Fruit fly (Drosophila melanogaster) whole organism, prepupa: ENCODE measurements around the gene Atg5.

Source experiments
- Blimp-1 ChIP-seq: fragments of 200-800 bp; sonication (Bioruptor generic); optimal IDR thresholded peaks from 3 replicates; lab custom pipeline; 2017; ENCODE audit warnings: missing biosample characterization, missing genetic modification characterization, mild to moderate bottlenecking, moderate library complexity, missing genetic modification reagents
- CG10669 ChIP-seq: fragments of 200-800 bp; sonication (Bioruptor generic); optimal IDR thresholded peaks from 3 replicates; lab custom pipeline; 2018; ENCODE audit warnings: missing biosample characterization, mild to moderate bottlenecking, missing genetic modification characterization, moderate library complexity
- CG11294 ChIP-seq: fragments of 200-800 bp; sonication (Bioruptor generic); IDR thresholded peaks from 2 replicates; pipeline ENCODE4 v1.3.6; 2022; ENCODE audit warnings: missing biosample characterization, missing genetic modification characterization
- CG11762 ChIP-seq: fragments of 200-800 bp; sonication (Bioruptor generic); optimal IDR thresholded peaks from 3 replicates; lab custom pipeline; 2016; ENCODE audit warnings: missing biosample characterization, missing genetic modification characterization; ENCODE audit not compliant: insufficient read depth
- CG11902 ChIP-seq: fragments of 200-800 bp; sonication (Bioruptor generic); optimal IDR thresholded peaks from 3 replicates; lab custom pipeline; 2016; ENCODE audit warnings: missing biosample characterization, missing genetic modification characterization
- CG15336 ChIP-seq: fragments of 200-800 bp; sonication (Bioruptor generic); IDR thresholded peaks from 2 replicates; pipeline ENCODE4 v1.3.6; 2022; ENCODE audit warnings: missing biosample characterization, missing genetic modification characterization
- CG1621 ChIP-seq: fragments of 200-800 bp; sonication (Bioruptor generic); optimal IDR thresholded peaks from 3 replicates; lab custom pipeline; 2018; ENCODE audit warnings: missing biosample characterization, mild to moderate bottlenecking, missing genetic modification characterization
- CG32006 ChIP-seq: fragments of 200-800 bp; sonication (Bioruptor generic); optimal IDR thresholded peaks from 3 replicates; lab custom pipeline; 2017; ENCODE audit warnings: missing biosample characterization, mild to moderate bottlenecking, missing genetic modification characterization
- CG34406 ChIP-seq: fragments of 200-800 bp; sonication (Bioruptor generic); optimal IDR thresholded peaks from 3 replicates; lab custom pipeline; 2016; ENCODE audit warnings: missing biosample characterization, missing genetic modification characterization
- CG4318 ChIP-seq: fragments of 200-800 bp; sonication (Bioruptor generic); optimal IDR thresholded peaks from 3 replicates; lab custom pipeline; 2017; ENCODE audit warnings: missing biosample characterization, mild to moderate bottlenecking, missing genetic modification characterization
- CG6792 ChIP-seq: fragments of 200-800 bp; sonication (Bioruptor generic); optimal IDR thresholded peaks from 3 replicates; lab custom pipeline; 2016; ENCODE audit warnings: missing biosample characterization, missing genetic modification characterization
- CG6808 ChIP-seq: fragments of 200-800 bp; sonication (Bioruptor generic); optimal IDR thresholded peaks from 3 replicates; lab custom pipeline; 2017; ENCODE audit warnings: missing biosample characterization, missing genetic modification characterization, mild to moderate bottlenecking, moderate library complexity, missing genetic modification reagents
- CG6854 ChIP-seq: fragments of 200-800 bp; sonication (Bioruptor generic); optimal IDR thresholded peaks from 2 replicates; lab custom pipeline; 2017; ENCODE audit warnings: missing biosample characterization, mild to moderate bottlenecking, missing genetic modification characterization
- CG8119 ChIP-seq: fragments of 200-800 bp; sonication (Bioruptor generic); IDR thresholded peaks from 3 replicates; pipeline ENCODE4 v1.3.6; 2022; ENCODE audit warnings: missing biosample characterization, missing genetic modification characterization
- CG8632 ChIP-seq: fragments of 200-800 bp; sonication (Bioruptor generic); optimal IDR thresholded peaks from 3 replicates; lab custom pipeline; 2016; ENCODE audit warnings: missing biosample characterization, missing genetic modification characterization
- CG9139 ChIP-seq: fragments of 200-800 bp; sonication (Bioruptor generic); optimal IDR thresholded peaks from 3 replicates; lab custom pipeline; 2017; ENCODE audit warnings: missing biosample characterization, mild to moderate bottlenecking, missing genetic modification characterization
- Eip75B ChIP-seq: fragments of 200-800 bp; sonication (Bioruptor generic); optimal IDR thresholded peaks from 3 replicates; lab custom pipeline; 2016; ENCODE audit warnings: missing biosample characterization, missing genetic modification characterization
- Eip78C ChIP-seq: fragments of 200-800 bp; sonication (Bioruptor generic); peaks from one replicate; lab custom pipeline; 2016; ENCODE audit warnings: missing biosample characterization, missing genetic modification characterization
- Eip93F ChIP-seq: fragments of 200-800 bp; sonication (Bioruptor generic); optimal IDR thresholded peaks from 2 replicates; lab custom pipeline; 2016; ENCODE audit warnings: missing biosample characterization, mild to moderate bottlenecking, missing genetic modification characterization
- Ets21C ChIP-seq: fragments of 200-800 bp; sonication (Bioruptor generic); optimal IDR thresholded peaks from 3 replicates; lab custom pipeline; 2016; ENCODE audit warnings: missing biosample characterization, missing genetic modification characterization
- Ets96B ChIP-seq: fragments of 200-800 bp; optimal IDR thresholded peaks from 2 replicates; lab custom pipeline; 2019; ENCODE audit warnings: missing biosample characterization, mild to moderate bottlenecking, missing genetic modification characterization, moderate library complexity
- Gug ChIP-seq: fragments of 200-800 bp; sonication (Bioruptor generic); IDR thresholded peaks from 2 replicates; pipeline ENCODE4 v1.3.6; 2022; ENCODE audit warnings: missing biosample characterization, missing genetic modification characterization
- Hr38 ChIP-seq: sonication (Bioruptor generic); optimal IDR thresholded peaks from 2 replicates; lab custom pipeline; 2016; ENCODE audit warnings: missing biosample characterization, missing genetic modification characterization
- Hr4 ChIP-seq: fragments of 200-800 bp; sonication (Bioruptor generic); optimal IDR thresholded peaks from 3 replicates; lab custom pipeline; 2016; ENCODE audit warnings: missing biosample characterization, missing genetic modification characterization
- Lpt ChIP-seq: fragments of 200-800 bp; sonication (Bioruptor generic); optimal IDR thresholded peaks from 3 replicates; lab custom pipeline; 2016; ENCODE audit warnings: missing biosample characterization, missing genetic modification characterization
- OdsH ChIP-seq: fragments of 200-800 bp; sonication (Bioruptor generic); optimal IDR thresholded peaks from 3 replicates; lab custom pipeline; 2016; ENCODE audit warnings: missing biosample characterization, missing genetic modification characterization
- Smox ChIP-seq: fragments of 200-800 bp; sonication (Bioruptor generic); optimal IDR thresholded peaks from 3 replicates; lab custom pipeline; 2016; ENCODE audit warnings: missing biosample characterization, missing genetic modification characterization
- Sox102F ChIP-seq: fragments of 200-800 bp; sonication (Bioruptor generic); optimal IDR thresholded peaks from 2 replicates; lab custom pipeline; 2016; ENCODE audit warnings: missing biosample characterization, mild to moderate bottlenecking, missing genetic modification characterization
- Sox14 ChIP-seq: fragments of 200-800 bp; sonication (Bioruptor generic); optimal IDR thresholded peaks from 3 replicates; lab custom pipeline; 2016; ENCODE audit warnings: missing biosample characterization, missing genetic modification characterization
- Sox15 ChIP-seq: fragments of 200-800 bp; sonication (Bioruptor generic); optimal IDR thresholded peaks from 3 replicates; lab custom pipeline; 2016; ENCODE audit warnings: missing biosample characterization, missing genetic modification characterization
- achi ChIP-seq: fragments of 200-800 bp; sonication (Bioruptor generic); optimal IDR thresholded peaks from 3 replicates; lab custom pipeline; 2016; ENCODE audit warnings: missing biosample characterization, missing genetic modification characterization
- dac ChIP-seq: fragments of 200-800 bp; sonication (Bioruptor generic); optimal IDR thresholded peaks from 2 replicates; lab custom pipeline; 2017; ENCODE audit warnings: missing biosample characterization, mild to moderate bottlenecking, missing genetic modification characterization
- dsx ChIP-seq: fragments of 200-800 bp; optimal IDR thresholded peaks from 3 replicates; lab custom pipeline; 2019; ENCODE audit warnings: missing biosample characterization, mild to moderate bottlenecking, missing genetic modification characterization, moderate library complexity; ENCODE audit not compliant: poor library complexity, severe bottlenecking
- eg ChIP-seq: fragments of 200-800 bp; sonication (Bioruptor generic); IDR thresholded peaks from 3 replicates; pipeline ENCODE4 v1.3.6; 2022; ENCODE audit warnings: missing biosample characterization, missing genetic modification characterization
- esn ChIP-seq: fragments of 200-800 bp; sonication (Bioruptor generic); optimal IDR thresholded peaks from 2 replicates; lab custom pipeline; 2016; ENCODE audit warnings: missing biosample characterization, mild to moderate bottlenecking, missing genetic modification characterization, moderate library complexity
- fd85E ChIP-seq: fragments of 200-800 bp; sonication (Bioruptor generic); optimal IDR thresholded peaks from 3 replicates; lab custom pipeline; 2016; ENCODE audit warnings: missing biosample characterization, missing genetic modification characterization
- fkh ChIP-seq: fragments of 200-800 bp; sonication (Bioruptor generic); optimal IDR thresholded peaks from 3 replicates; lab custom pipeline; 2017; ENCODE audit warnings: missing biosample characterization, mild to moderate bottlenecking, missing genetic modification characterization, moderate library complexity
- lz ChIP-seq: fragments of 200-800 bp; sonication (Bioruptor generic); optimal IDR thresholded peaks from 3 replicates; lab custom pipeline; 2016; ENCODE audit warnings: missing biosample characterization, missing genetic modification characterization
- net ChIP-seq: fragments of 200-800 bp; sonication (Bioruptor generic); optimal IDR thresholded peaks from 3 replicates; lab custom pipeline; 2016; ENCODE audit warnings: missing biosample characterization, missing genetic modification characterization
- pdm3 ChIP-seq: fragments of 200-800 bp; sonication (Bioruptor generic); optimal IDR thresholded peaks from 3 replicates; lab custom pipeline; 2016; ENCODE audit warnings: missing biosample characterization, missing genetic modification characterization
- spab ChIP-seq: fragments of 200-800 bp; sonication (Bioruptor generic); optimal IDR thresholded peaks from 2 replicates; lab custom pipeline; 2017; ENCODE audit warnings: missing biosample characterization, mild to moderate bottlenecking, missing genetic modification characterization, missing genetic modification reagents
- ss ChIP-seq, 2 experiments: fragments of 200-800 bp; sonication (Bioruptor generic); optimal IDR thresholded peaks; 2 replicates in 1 of 2; 3 replicates in 1 of 2; lab custom pipeline; 2017 to 2018; ENCODE audit warnings: mild to moderate bottlenecking in 2 of 2, missing biosample characterization in 2 of 2, missing genetic modification characterization in 2 of 2, moderate library complexity in 1 of 2
- svp ChIP-seq: fragments of 200-800 bp; sonication (Bioruptor generic); peaks from one replicate; lab custom pipeline; 2016; ENCODE audit warnings: missing biosample characterization, missing genetic modification characterization
- topi ChIP-seq: fragments of 200-800 bp; sonication (Bioruptor generic); optimal IDR thresholded peaks from 3 replicates; lab custom pipeline; 2016; ENCODE audit warnings: missing biosample characterization, missing genetic modification characterization

Gene Atg5

DNA sequence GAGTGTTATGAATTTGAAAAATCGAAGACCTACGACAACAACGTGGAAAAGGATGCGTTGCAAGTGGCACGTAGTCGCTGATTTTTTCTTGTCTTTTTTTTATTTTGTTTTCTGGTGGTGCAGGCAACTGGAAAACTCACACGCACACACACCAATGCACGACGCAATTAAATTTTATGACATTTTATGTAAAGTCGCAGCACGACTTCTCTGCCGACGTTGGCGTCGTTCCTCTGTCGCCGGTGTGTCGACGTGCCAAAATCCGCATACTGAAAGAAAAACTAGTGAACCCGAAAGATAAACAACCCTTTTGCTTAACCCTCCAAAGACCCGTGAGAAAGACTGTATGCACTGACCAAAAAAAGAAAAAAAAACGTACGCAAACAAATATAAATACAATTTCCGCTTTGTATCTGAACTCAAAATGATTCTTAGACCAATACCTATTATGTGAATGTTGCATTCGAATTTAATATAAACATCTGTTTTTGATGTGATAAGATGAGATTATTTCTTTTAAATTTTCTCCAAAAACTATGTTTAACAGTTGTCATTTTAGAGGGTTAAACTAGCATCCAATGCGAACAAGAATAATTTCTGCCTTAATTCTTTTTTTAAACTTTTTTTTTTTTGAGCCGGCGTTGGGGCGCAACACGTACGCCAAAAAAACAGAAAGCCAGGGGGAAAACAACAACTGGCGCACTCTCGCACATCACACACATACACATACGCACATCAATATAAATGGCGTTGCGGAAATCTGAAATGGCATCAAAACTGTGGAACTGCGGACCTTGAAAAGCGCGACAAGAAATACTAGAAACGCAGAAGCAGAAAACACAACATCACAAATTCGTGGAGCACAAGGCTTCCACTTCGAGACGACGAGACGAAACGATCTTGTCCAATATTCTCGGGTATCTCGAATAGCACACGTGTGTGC lies 10.6 kb upstream of the Atg5 start (continued):
- no peak for TF ChIP-seq dsx (GFP tag; lab: Kevin White, UChicago)
- TF ChIP-seq Hr38 (GFP tag; lab: Kevin White, UChicago), result no peak
- peak; percentile 58 for TF ChIP-seq CG8119 (GFP tag; lab: Robert Waterston, UW)
- TF ChIP-seq CG10669 (GFP tag; lab: Kevin White, UChicago), result peak; percentile 86
- TF ChIP-seq Smox (GFP tag; lab: Kevin White, UChicago), result peak; percentile 76
- peak; percentile 74 for TF ChIP-seq spab (GFP tag; lab: Kevin White, UChicago)
- TF ChIP-seq Sox15 (GFP tag; lab: Kevin White, UChicago), result peak; percentile 64
- TF ChIP-seq net (GFP tag; lab: Kevin White, UChicago), result peak; percentile 73
- peak; percentile 34; the same call in 1 of the 2 replicates for TF ChIP-seq Gug (GFP tag; lab: Robert Waterston, UW)
- peak; percentile 81 for TF ChIP-seq pdm3
- TF ChIP-seq eg, result peak; percentile 48; the same call in 1 of the 3 replicates
- no peak for TF ChIP-seq Blimp-1 (GFP tag; lab: Kevin White, UChicago)
- peak; percentile 72 for TF ChIP-seq CG9139
- TF ChIP-seq fd85E (GFP tag; lab: Kevin White, UChicago), result peak; percentile 38
- TF ChIP-seq CG8632, result peak; percentile 75
- peak; percentile 73 for TF ChIP-seq CG32006 (GFP tag; lab: Kevin White, UChicago)
- TF ChIP-seq fkh (GFP tag; lab: Kevin White, UChicago), result no peak
- TF ChIP-seq Eip78C (GFP tag; lab: Kevin White, UChicago), result peak; percentile 97
- no peak for TF ChIP-seq Eip93F (GFP tag; lab: Kevin White, UChicago)
- peak; percentile 73 for TF ChIP-seq Sox14 (GFP tag; lab: Kevin White, UChicago)
- peak; percentile 27; the same call in 1 of the 2 replicates for TF ChIP-seq CG11294 (GFP tag; lab: Robert Waterston, UW)
- peak; percentile 77 for TF ChIP-seq esn (GFP tag; lab: Kevin White, UChicago)
- peak; percentile 62 for TF ChIP-seq CG1621
- peak; percentile 79 for TF ChIP-seq achi (GFP tag; lab: Kevin White, UChicago)
- TF ChIP-seq CG6854, result no peak
- TF ChIP-seq, all 60 proteins: peak for 53

DNA sequence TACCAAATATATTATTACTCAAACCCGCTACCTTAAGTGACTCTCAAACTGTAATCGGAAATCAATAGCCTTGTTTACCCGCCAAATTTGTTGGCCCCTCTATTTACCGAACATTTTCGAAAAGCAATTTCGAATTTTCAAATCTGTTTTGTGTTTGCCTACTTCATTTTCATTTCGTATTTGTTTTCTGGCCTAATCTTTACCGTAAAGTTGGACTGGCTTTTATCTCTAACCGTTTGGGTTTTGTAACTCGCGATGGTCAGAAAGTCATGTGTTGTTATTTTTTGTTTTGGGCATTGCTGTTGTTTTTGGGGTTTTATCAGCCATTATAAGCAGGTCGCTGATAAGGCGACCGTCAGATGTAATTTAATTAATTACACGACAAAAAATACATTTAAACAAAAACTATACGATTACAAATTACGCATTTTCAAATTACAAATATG lies 9.8 kb upstream of the Atg5 start:
- TF ChIP-seq ss (GFP tag; optimal IDR thresholded peaks at IDR 0.05; lab: Kevin White, UChicago) (no peak), CG1621 (no peak), CG8119 (GFP tag; lab: Robert Waterston, UW) (no peak), CG6792 (GFP tag; lab: Kevin White, UChicago) (no peak), fkh (GFP tag; lab: Kevin White, UChicago) (peak; percentile 90), CG10669 (GFP tag; lab: Kevin White, UChicago) (no peak), svp (GFP tag; lab: Kevin White, UChicago) (peak; percentile 21), lz (no peak), fd85E (GFP tag; lab: Kevin White, UChicago) (no peak), CG9139 (no peak), Lpt (no peak), CG11762 (GFP tag; lab: Kevin White, UChicago) (no peak)

DNA sequence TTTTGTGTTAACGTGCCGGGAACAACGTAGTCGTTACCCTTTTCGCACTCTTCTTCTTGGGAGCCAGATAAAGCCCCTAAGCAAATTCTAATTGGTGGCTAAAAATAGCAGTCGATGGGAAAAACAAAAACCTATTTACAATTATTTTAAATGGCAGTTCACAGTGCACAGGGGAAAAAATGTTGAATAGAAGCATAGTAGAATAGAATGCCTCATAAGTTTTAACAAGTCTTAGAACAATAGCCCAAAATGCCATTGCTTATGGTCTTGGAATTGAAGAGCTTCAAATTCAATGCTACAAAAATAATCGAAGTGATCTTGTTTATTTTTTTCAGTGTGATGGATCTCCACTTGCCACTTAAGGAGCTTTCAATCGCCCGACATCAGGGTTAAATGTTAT lies 8.9 kb upstream of the Atg5 start:
- TF ChIP-seq Sox102F (GFP tag; lab: Kevin White, UChicago), result no peak
- TF ChIP-seq CG1621, result no peak
- no peak for TF ChIP-seq lz
- no peak for TF ChIP-seq Ets96B
- no peak for TF ChIP-seq Eip75B (GFP tag; lab: Kevin White, UChicago)
- no peak for TF ChIP-seq net (GFP tag; lab: Kevin White, UChicago)
- TF ChIP-seq CG4318, result no peak
- TF ChIP-seq Sox15 (GFP tag; lab: Kevin White, UChicago), result no peak
- no peak for TF ChIP-seq topi
- peak; percentile 23 for TF ChIP-seq Eip78C (GFP tag; lab: Kevin White, UChicago)
- TF ChIP-seq CG11902 (GFP tag; lab: Kevin White, UChicago), result no peak
- no peak for TF ChIP-seq CG6854
- TF ChIP-seq OdsH (GFP tag; lab: Kevin White, UChicago), result peak; percentile 6
- TF ChIP-seq svp (GFP tag; lab: Kevin White, UChicago), result peak; percentile 21
- no peak for TF ChIP-seq Smox (GFP tag; lab: Kevin White, UChicago)
- no peak for TF ChIP-seq CG6808 (GFP tag; lab: Kevin White, UChicago)
- TF ChIP-seq Lpt, result no peak
- peak; percentile 28 for TF ChIP-seq Hr4 (GFP tag; lab: Kevin White, UChicago)
- TF ChIP-seq CG15336 (GFP tag; lab: Robert Waterston, UW), result no peak
- TF ChIP-seq achi (GFP tag; lab: Kevin White, UChicago), result peak; percentile 18
- no peak for TF ChIP-seq CG34406 (GFP tag; lab: Kevin White, UChicago)
- TF ChIP-seq Gug (GFP tag; lab: Robert Waterston, UW), result no peak
- no peak for TF ChIP-seq dac (GFP tag; lab: Kevin White, UChicago)
- no peak for TF ChIP-seq Ets21C (GFP tag; lab: Kevin White, UChicago)
